Fruit fly (Drosophila melanogaster) whole organism, embryonic: ENCODE data around the gene CG10663.
A peak's percentile ranks its signal among the peaks of the same experiment; 100 is the strongest.

Experiments
- Atf-2 ChIP-seq: fragments of 200-800 bp; sonication (Bioruptor generic); optimal IDR thresholded peaks from 2 replicates; lab custom pipeline; 2016; ENCODE audit warnings: missing biosample characterization, missing genetic modification characterization
- CG10979 ChIP-seq: fragments of 200-800 bp; sonication (Bioruptor generic); optimal IDR thresholded peaks from 2 replicates; lab custom pipeline; 2018; ENCODE audit warnings: missing biosample characterization, mild to moderate bottlenecking, missing genetic modification characterization, moderate library complexity
- CG11456 ChIP-seq: fragments of 200-800 bp; sonication (Bioruptor generic); IDR thresholded peaks from 3 replicates; pipeline ENCODE4 v1.3.6; 2022; ENCODE audit warnings: missing biosample characterization, missing genetic modification characterization
- CG12155 ChIP-seq: fragments of 200-800 bp; sonication (Bioruptor generic); optimal IDR thresholded peaks from 3 replicates; lab custom pipeline; 2016; ENCODE audit warnings: missing biosample characterization, missing genetic modification characterization
- CG13287 ChIP-seq: fragments of 200-800 bp; sonication (Bioruptor generic); IDR thresholded peaks from 2 replicates; pipeline ENCODE4 v1.3.6; 2022; ENCODE audit warnings: missing biosample characterization, missing genetic modification characterization; ENCODE audit not compliant: partially characterized antibody
- CG13775 ChIP-seq: fragments of 200-800 bp; sonication (Bioruptor generic); optimal IDR thresholded peaks from 3 replicates; lab custom pipeline; 2017; ENCODE audit warnings: missing biosample characterization, mild to moderate bottlenecking, missing genetic modification characterization
- CG13894 ChIP-seq: fragments of 200-800 bp; sonication (Bioruptor generic); optimal IDR thresholded peaks from 3 replicates; lab custom pipeline; 2018; ENCODE audit warnings: missing biosample characterization, mild to moderate bottlenecking, missing genetic modification characterization, moderate library complexity
- CG17612 ChIP-seq: fragments of 200-800 bp; sonication (Bioruptor generic); IDR thresholded peaks from 2 replicates; pipeline ENCODE4 v1.3.6; 2022; ENCODE audit warnings: missing biosample characterization, missing genetic modification characterization
- CG17802 ChIP-seq: fragments of 200-800 bp; sonication (Bioruptor generic); optimal IDR thresholded peaks from 2 replicates; lab custom pipeline; 2018; ENCODE audit warnings: missing biosample characterization, mild to moderate bottlenecking, missing genetic modification characterization, moderate library complexity
- CG17829 ChIP-seq: fragments of 200-800 bp; optimal IDR thresholded peaks from 2 replicates; lab custom pipeline; 2019; ENCODE audit warnings: missing biosample characterization, mild to moderate bottlenecking, missing genetic modification characterization, moderate library complexity
- CG17912 ChIP-seq: fragments of 200-800 bp; sonication (Bioruptor generic); optimal IDR thresholded peaks from 2 replicates; lab custom pipeline; 2018; ENCODE audit warnings: missing biosample characterization, mild to moderate bottlenecking, missing genetic modification characterization
- CG18599 ChIP-seq: fragments of 200-800 bp; sonication (Bioruptor generic); optimal IDR thresholded peaks from 3 replicates; lab custom pipeline; 2017; ENCODE audit warnings: missing biosample characterization, missing genetic modification characterization, mild to moderate bottlenecking, moderate library complexity, missing genetic modification reagents
- CG34422 ChIP-seq: fragments of 200-800 bp; sonication (Bioruptor generic); IDR thresholded peaks from 3 replicates; pipeline ENCODE4 v1.3.6; 2022; ENCODE audit warnings: missing biosample characterization, missing genetic modification characterization
- CG4707 ChIP-seq: fragments of 200-800 bp; sonication (Bioruptor generic); optimal IDR thresholded peaks from 2 replicates; lab custom pipeline; 2018; ENCODE audit warnings: missing biosample characterization, mild to moderate bottlenecking, missing genetic modification characterization, moderate library complexity
- CG7963 ChIP-seq: fragments of 200-800 bp; sonication (Bioruptor generic); IDR thresholded peaks from 3 replicates; pipeline ENCODE4 v1.3.6; 2022; ENCODE audit warnings: missing biosample characterization, missing genetic modification characterization; ENCODE audit not compliant: partially characterized antibody
- CG8089 ChIP-seq: fragments of 200-800 bp; sonication (Bioruptor generic); optimal IDR thresholded peaks from 3 replicates; lab custom pipeline; 2016; ENCODE audit warnings: missing biosample characterization, missing genetic modification characterization
- Dek ChIP-seq: fragments of 200-800 bp; sonication (Bioruptor generic); optimal IDR thresholded peaks from 3 replicates; lab custom pipeline; 2019; ENCODE audit warnings: missing biosample characterization, mild to moderate bottlenecking, missing genetic modification characterization, moderate library complexity
- H2.0 ChIP-seq: fragments of 200-800 bp; sonication (Bioruptor generic); IDR thresholded peaks from 2 replicates; pipeline ENCODE4 v1.3.6; 2022; ENCODE audit warnings: missing biosample characterization, missing genetic modification characterization
- MESR4 ChIP-seq: fragments of 200-800 bp; sonication (Bioruptor generic); optimal IDR thresholded peaks from 2 replicates; lab custom pipeline; 2018; ENCODE audit warnings: missing biosample characterization, mild to moderate bottlenecking, missing genetic modification characterization, moderate library complexity
- Rfx ChIP-seq: fragments of 200-800 bp; sonication (Bioruptor generic); IDR thresholded peaks from 2 replicates; pipeline ENCODE4 v1.3.6; 2022; ENCODE audit warnings: missing biosample characterization, missing genetic modification characterization
- Sry-δ ChIP-seq: fragments of 200-800 bp; sonication (Bioruptor generic); optimal IDR thresholded peaks from 2 replicates; lab custom pipeline; 2016; ENCODE audit warnings: missing biosample characterization, missing genetic modification characterization
- ab ChIP-seq: fragments of 200-800 bp; sonication (Bioruptor generic); optimal IDR thresholded peaks from 2 replicates; lab custom pipeline; 2016; ENCODE audit warnings: missing biosample characterization, missing genetic modification characterization
- abd-A ChIP-seq: fragments of 200-800 bp; sonication (Bioruptor generic); optimal IDR thresholded peaks from 3 replicates; lab custom pipeline; 2019; ENCODE audit warnings: missing biosample characterization, mild to moderate bottlenecking, missing genetic modification characterization, moderate library complexity
- bigmax ChIP-seq: fragments of 200-800 bp; sonication (Bioruptor generic); optimal IDR thresholded peaks from 2 replicates; lab custom pipeline; 2018; ENCODE audit warnings: missing biosample characterization, mild to moderate bottlenecking, missing genetic modification characterization
- chm ChIP-seq: fragments of 200-800 bp; sonication (Bioruptor generic); IDR thresholded peaks from 2 replicates; pipeline ENCODE4 v1.3.6; 2022; ENCODE audit warnings: missing biosample characterization, missing genetic modification characterization
- emc ChIP-seq: fragments of 200-800 bp; sonication (Bioruptor generic); optimal IDR thresholded peaks from 2 replicates; lab custom pipeline; 2016; ENCODE audit warnings: missing biosample characterization, missing genetic modification characterization
- eve ChIP-seq, 2 experiments: fragments of >200 bp; optimal IDR thresholded peaks; 2 replicates each; lab custom pipeline; 2017; ENCODE audit warnings: missing biosample characterization in 2 of 2, missing genetic modification characterization in 2 of 2
- exex ChIP-seq: fragments of 200-800 bp; sonication (Bioruptor generic); optimal IDR thresholded peaks from 4 replicates; lab custom pipeline; 2018; ENCODE audit warnings: missing biosample characterization, mild to moderate bottlenecking, missing genetic modification characterization, moderate library complexity
- grau ChIP-seq: fragments of 200-800 bp; optimal IDR thresholded peaks from 3 replicates; lab custom pipeline; 2019; ENCODE audit warnings: missing biosample characterization, mild to moderate bottlenecking, missing genetic modification characterization, moderate library complexity
- grn ChIP-seq: fragments of 200-800 bp; sonication (Bioruptor generic); optimal IDR thresholded peaks from 3 replicates; lab custom pipeline; 2017; ENCODE audit warnings: missing biosample characterization, missing genetic modification characterization
- her ChIP-seq: fragments of 200-800 bp; sonication (Bioruptor generic); optimal IDR thresholded peaks from 2 replicates; lab custom pipeline; 2016; ENCODE audit warnings: missing biosample characterization, missing genetic modification characterization
- ind ChIP-seq: fragments of 200-800 bp; sonication (Bioruptor generic); optimal IDR thresholded peaks from 3 replicates; lab custom pipeline; 2016; ENCODE audit warnings: missing biosample characterization, missing genetic modification characterization
- insv ChIP-seq, 2 experiments: fragments of 200-800 bp; sonication (Bioruptor generic); optimal IDR thresholded peaks; 3 replicates each; lab custom pipeline; 2016 to 2018; ENCODE audit warnings: missing biosample characterization in 2 of 2, missing genetic modification characterization in 2 of 2
- klu ChIP-seq: fragments of 200-800 bp; sonication (Bioruptor generic); IDR thresholded peaks from 2 replicates; pipeline ENCODE4 v1.3.6; 2022; ENCODE audit warnings: missing biosample characterization, missing genetic modification characterization
- kni ChIP-seq: fragments of 200-800 bp; sonication (Bioruptor generic); optimal IDR thresholded peaks from 3 replicates; lab custom pipeline; 2017; ENCODE audit warnings: mild to moderate bottlenecking, missing biosample characterization, missing genetic modification reagents, missing genetic modification characterization
- nom ChIP-seq: fragments of 200-800 bp; sonication (Bioruptor generic); optimal IDR thresholded peaks from 2 replicates; lab custom pipeline; 2017; ENCODE audit warnings: missing biosample characterization, missing genetic modification characterization, mild to moderate bottlenecking, moderate library complexity, missing genetic modification reagents
- pan ChIP-seq, 4 experiments: fragments of >200 bp in 3 of 4; fragments of 200-800 bp in 1 of 4; sonication (Bioruptor generic) in 1 of 4; optimal IDR thresholded peaks in 3 of 4; IDR thresholded peaks in 1 of 4; 2 replicates each; pipeline versions ENCODE4 v1.3.6 to Lab custom; 2017 to 2022; ENCODE audit warnings: missing biosample characterization in 2 of 4, missing genetic modification characterization in 2 of 4, mixed read lengths in 1 of 4
- pb ChIP-seq: fragments of 200-800 bp; sonication (Bioruptor generic); optimal IDR thresholded peaks from 3 replicates; lab custom pipeline; 2016; ENCODE audit warnings: missing biosample characterization, missing genetic modification characterization
- pho ChIP-seq: fragments of 200-800 bp; sonication (Bioruptor generic); optimal IDR thresholded peaks from 2 replicates; lab custom pipeline; 2016; ENCODE audit warnings: missing biosample characterization, missing genetic modification characterization
- prd ChIP-seq, 3 experiments: fragments of >200 bp in 2 of 3; fragments of 200-800 bp in 1 of 3; sonication (Bioruptor generic) in 1 of 3; optimal IDR thresholded peaks in 2 of 3; IDR thresholded peaks in 1 of 3; 2 replicates in 2 of 3; 3 replicates in 1 of 3; pipeline versions ENCODE4 v1.3.6 to Lab custom; 2017 to 2022; ENCODE audit warnings: missing biosample characterization in 1 of 3, missing genetic modification characterization in 1 of 3
- row ChIP-seq: fragments of 200-800 bp; sonication (Bioruptor generic); IDR thresholded peaks from 3 replicates; pipeline ENCODE4 v1.3.6; 2022; ENCODE audit warnings: missing biosample characterization, missing genetic modification characterization
- stwl ChIP-seq: fragments of 200-800 bp; sonication (Bioruptor generic); optimal IDR thresholded peaks from 3 replicates; lab custom pipeline; 2018; ENCODE audit warnings: missing biosample characterization, mild to moderate bottlenecking, missing genetic modification characterization, moderate library complexity
- tgo ChIP-seq: fragments of 200-800 bp; sonication (Bioruptor generic); IDR thresholded peaks from 3 replicates; pipeline ENCODE4 v1.3.6; 2022; ENCODE audit warnings: missing biosample characterization, missing genetic modification characterization
- tll ChIP-seq, 2 experiments: fragments of 200-800 bp in 1 of 2; fragments of >200 bp in 1 of 2; sonication (Bioruptor generic) in 1 of 2; optimal IDR thresholded peaks; 2 replicates each; lab custom pipeline; 2017 to 2019; ENCODE audit warnings: missing biosample characterization in 2 of 2, missing genetic modification characterization in 2 of 2, mild to moderate bottlenecking in 1 of 2, moderate library complexity in 1 of 2
- ttk ChIP-seq: fragments of 200-800 bp; sonication (Bioruptor generic); IDR thresholded peaks from 2 replicates; pipeline ENCODE4 v2.1.2; 2022; ENCODE audit warnings: missing biosample characterization, missing genetic modification characterization
- tx ChIP-seq: fragments of 200-800 bp; sonication (Bioruptor generic); optimal IDR thresholded peaks from 2 replicates; lab custom pipeline; 2016; ENCODE audit warnings: missing biosample characterization, missing genetic modification characterization
- vvl ChIP-seq: fragments of 200-800 bp; sonication (Bioruptor generic); IDR thresholded peaks from 2 replicates; pipeline ENCODE4 v1.3.6; 2022; ENCODE audit warnings: missing biosample characterization, missing genetic modification characterization
- wor ChIP-seq: fragments of 200-800 bp; sonication (Bioruptor generic); IDR thresholded peaks from 2 replicates; pipeline ENCODE4 v1.3.6; 2022; ENCODE audit warnings: missing biosample characterization, missing genetic modification characterization

Gene CG10663

dm6 chr3L:12526433-12527113 is 41.7 kb upstream of the CG10663 start, which contains the start of gene eIF2beta (continued):
- TF ChIP-seq CG17912 (GFP tag; lab: Kevin White, UChicago) (peak; percentile 49), vvl (peak; percentile 47; the same call in 1 of the 2 replicates), Atf-2 (peak; percentile 17), CG13775 (peak; percentile 38), emc (no peak), pho (GFP tag; lab: Kevin White, UChicago) (no peak), CG13287 (GFP tag; lab: Robert Waterston, UW) (peak; percentile 42; the same call in 1 of the 2 replicates), CG17802 (tag; lab: Kevin White, UChicago) (peak; percentile 26), bigmax (GFP tag; lab: Kevin White, UChicago) (peak; percentile 100), grau (tag; lab: Kevin White, UChicago) (peak; percentile 43), wor (no peak), Sry-δ (GFP tag; lab: Kevin White, UChicago) (no peak), CG11456 (0 out of 3 replicates have a peak, but pooled peaks have one; percentile 41), MESR4 (GFP tag; lab: Kevin White, UChicago) (peak; percentile 98), insv (GFP tag; optimal IDR thresholded peaks at IDR 0.05; lab: Kevin White, UChicago) (peak in 1 of 2 experiments; percentile 26), grn (GFP tag; lab: Kevin White, UChicago) (no peak), eve (GFP tag; optimal IDR thresholded peaks at IDR 0.05; lab: Kevin White, UChicago) (no peak), CG34422 (peak; percentile 85; the same call in 1 of the 3 replicates), kni (GFP tag; lab: Kevin White, UChicago) (peak; percentile 79), pan (optimal IDR thresholded peaks at IDR 0.05; lab: Kevin White, UChicago) (no peak), pan (GFP tag; optimal IDR thresholded peaks at IDR 0.05 in 1 of 2, IDR thresholded peaks at IDR 0.05 in 1 of 2) (peak in 1 of 2 experiments; percentile 48), CG18599 (GFP tag; lab: Kevin White, UChicago) (no peak), pb (no peak)
- TF ChIP-seq, all 482 proteins: peak for 177

dm6 chr3L:12523941-12524340 is 39.1 kb upstream of the CG10663 start, which contains the start of the genes ver and Gcn5:
Gene ver, plus strand, starts transcription at chr3L:12523987.
Gene Gcn5, minus strand, starts transcription at chr3L:12524014.
- no peak for TF ChIP-seq abd-A (tag; lab: Kevin White, UChicago)
- no peak for TF ChIP-seq prd (optimal IDR thresholded peaks at IDR 0.05; lab: Kevin White, UChicago)
- peak; percentile 97 for TF ChIP-seq prd (GFP tag; IDR thresholded peaks at IDR 0.05; lab: Robert Waterston, UW)
- peak; percentile 91 for TF ChIP-seq CG17829 (tag; lab: Kevin White, UChicago)
- peak; percentile 89 for TF ChIP-seq klu (GFP tag; lab: Robert Waterston, UW)
- TF ChIP-seq row (GFP tag; lab: Robert Waterston, UW): peak; percentile 96
- TF ChIP-seq her (GFP tag; lab: Kevin White, UChicago): peak; percentile 1
- peak; percentile 92 for TF ChIP-seq nom (GFP tag; lab: Kevin White, UChicago)
- no peak for TF ChIP-seq CG7963 (GFP tag; lab: Robert Waterston, UW)
- TF ChIP-seq ind: peak; percentile 90
- peak; percentile 44 for TF ChIP-seq ab (GFP tag; lab: Kevin White, UChicago)
- TF ChIP-seq tx (GFP tag; lab: Kevin White, UChicago): peak; percentile 83
- peak; percentile 93 for TF ChIP-seq H2.0 (GFP tag; lab: Robert Waterston, UW)
- peak; percentile 91 for TF ChIP-seq CG13894 (tag; lab: Kevin White, UChicago)
- peak; percentile 81 for TF ChIP-seq CG17612 (GFP tag; lab: Robert Waterston, UW)
- peak; percentile 92 for TF ChIP-seq Dek (tag; lab: Kevin White, UChicago)
- TF ChIP-seq tgo (GFP tag; lab: Robert Waterston, UW): peak; percentile 94
- peak; percentile 89 for TF ChIP-seq CG12155 (GFP tag; lab: Kevin White, UChicago)
- TF ChIP-seq ttk (GFP tag; lab: Robert Waterston, UW): peak; percentile 90
- peak; percentile 93 for TF ChIP-seq stwl (tag; lab: Kevin White, UChicago)
- TF ChIP-seq CG8089: peak; percentile 70
- peak; percentile 65 for TF ChIP-seq CG4707 (GFP tag; lab: Kevin White, UChicago)
- peak; percentile 95 for TF ChIP-seq Rfx (GFP tag; lab: Robert Waterston, UW)
- peak; percentile 87 for TF ChIP-seq CG10979 (tag; lab: Kevin White, UChicago)
- peak; percentile 73 for TF ChIP-seq exex
- peak in 1 of 2 experiments; percentile 27 for TF ChIP-seq tll (GFP tag; optimal IDR thresholded peaks at IDR 0.05; lab: Kevin White, UChicago)
- peak; percentile 92 for TF ChIP-seq chm (GFP tag; lab: Robert Waterston, UW)
